ENCODE assay signal across 2 worm cellular contexts in the genomic region with DNA sequence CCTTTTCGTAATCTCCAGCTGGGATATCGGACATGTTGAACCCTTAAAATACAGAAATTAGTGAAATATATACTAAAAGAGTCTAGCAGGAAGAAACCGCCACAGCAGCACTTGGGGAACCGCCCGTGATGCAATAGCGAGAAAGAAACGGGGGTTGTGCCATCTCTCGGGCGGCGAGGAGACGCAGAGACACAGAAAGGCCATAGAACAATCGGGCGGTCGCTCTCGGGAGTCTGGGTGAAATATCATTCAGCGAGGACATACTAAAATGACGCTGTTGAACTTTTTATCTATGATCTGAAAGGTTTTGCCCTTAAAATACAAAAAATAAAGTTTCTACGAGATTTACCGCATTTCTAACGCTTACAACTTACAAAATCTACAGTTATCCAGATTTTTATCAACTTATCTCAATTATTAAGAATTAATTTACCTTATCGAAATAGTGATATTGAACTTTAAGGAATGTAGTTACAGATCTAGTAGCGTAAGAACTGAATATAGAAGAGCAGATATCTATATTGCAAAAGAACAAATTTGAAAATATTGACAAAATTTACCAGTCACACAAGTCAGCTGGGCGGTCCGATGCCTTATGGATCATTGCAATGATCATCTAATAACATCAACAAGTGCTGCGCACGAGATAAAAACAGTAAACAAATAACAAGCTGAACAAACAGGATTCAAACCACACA.
TF ChIP-seq lines count a peak whose summit lies in the region.

A gene (minus strand): TSS at position 605 of the 698 bp plus-strand sequence.

TF ChIP-seq in whole organism, L2 larva, 48 proteins besides CTCF, POLR2A, EP300 and RAD21 (continued from another document):
- peak; percentile 47 for TF ChIP-seq sem-4 (tag; optimal IDR thresholded peaks at IDR 0.05; lab: Kevin White, UChicago)
- TF ChIP-seq snpc-4 (tag; optimal IDR thresholded peaks at IDR 0.05; lab: Kevin White, UChicago) = no peak
- peak; percentile 59 to 87 for TF ChIP-seq lsy-2 (tag; optimal IDR thresholded peaks at IDR 0.05; lab: Kevin White, UChicago)
- TF ChIP-seq nhr-6 (tag; optimal IDR thresholded peaks at IDR 0.05; lab: Kevin White, UChicago) = peak; percentile 22
- no peak for TF ChIP-seq lin-39 (tag; optimal IDR thresholded peaks at IDR 0.05; lab: Kevin White, UChicago)
- TF ChIP-seq unc-55 (GFP tag; optimal IDR thresholded peaks at IDR 0.05; lab: Kevin White, UChicago) = peak; percentile 69
- TF ChIP-seq nhr-10 (tag; optimal IDR thresholded peaks at IDR 0.05; lab: Kevin White, UChicago) = no peak
- peak; percentile 95 for TF ChIP-seq nhr-129 (tag; optimal IDR thresholded peaks at IDR 0.05; lab: Kevin White, UChicago)
- TF ChIP-seq F13H6.1 (tag; optimal IDR thresholded peaks at IDR 0.05; lab: Kevin White, UChicago) = peak; percentile 62
- peak; percentile 71 for TF ChIP-seq ama-1 (optimal IDR thresholded peaks at IDR 0.05; lab: Kevin White, UChicago)

TF ChIP-seq in whole organism, L4 larva, 104 proteins besides CTCF, POLR2A, EP300 and RAD21 (continued from another document):
- TF ChIP-seq madf-9 (GFP tag; conservative IDR thresholded peaks at IDR 0.05; lab: Robert Waterston, UW) = peak; percentile 54; the same call in 1 of the 2 replicates
- TF ChIP-seq daf-16 (GFP tag; optimal IDR thresholded peaks at IDR 0.05; lab: Kevin White, UChicago) = no peak
- TF ChIP-seq daf-16 (tag; optimal IDR thresholded peaks at IDR 0.05; lab: Kevin White, UChicago) = peak; percentile 44
- no peak for TF ChIP-seq D1046.2 (GFP tag; IDR thresholded peaks at IDR 0.05; lab: Robert Waterston, UW)
- TF ChIP-seq unc-130 (GFP tag; optimal IDR thresholded peaks at IDR 0.05; lab: Kevin White, UChicago) = peak; percentile 43
- TF ChIP-seq dmd-6 (GFP tag; IDR thresholded peaks at IDR 0.05; lab: Robert Waterston, UW) = peak; percentile 63
- TF ChIP-seq snpc-1.2 (GFP tag; IDR thresholded peaks at IDR 0.05; lab: Robert Waterston, UW) = peak; percentile 82
- peak in 1 of 2 experiments; percentile 49; a peak in 1 of 4 replicates for TF ChIP-seq madf-5 (GFP tag; IDR thresholded peaks at IDR 0.05; lab: Robert Waterston, UW)
- TF ChIP-seq aha-1 (tag; lab: Kevin White, UChicago) = peak; percentile 92
- peak; percentile 76 for TF ChIP-seq nhr-10 (tag; optimal IDR thresholded peaks at IDR 0.05; lab: Kevin White, UChicago)
- TF ChIP-seq lir-3 (tag; optimal IDR thresholded peaks at IDR 0.05; lab: Kevin White, UChicago) = no peak
- peak; percentile 79 to 90 for TF ChIP-seq lsy-2 (tag; optimal IDR thresholded peaks at IDR 0.05; lab: Kevin White, UChicago)
- TF ChIP-seq zfp-2 (tag; optimal IDR thresholded peaks at IDR 0.05; lab: Kevin White, UChicago) = peak; percentile 11
- no peak for TF ChIP-seq daf-8 (GFP tag; IDR thresholded peaks at IDR 0.05; lab: Robert Waterston, UW)
- TF ChIP-seq hif-1 (tag; optimal IDR thresholded peaks at IDR 0.05; lab: Kevin White, UChicago) = no peak
- peak; percentile 85 for TF ChIP-seq hlh-11 (tag; optimal IDR thresholded peaks at IDR 0.05; lab: Kevin White, UChicago)
- TF ChIP-seq spr-1 (tag; optimal IDR thresholded peaks at IDR 0.05; lab: Kevin White, UChicago) = peak; percentile 15
- peak; percentile 28; the same call in 1 of the 2 replicates for TF ChIP-seq Y48G9A.11 (GFP tag; IDR thresholded peaks at IDR 0.05; lab: Robert Waterston, UW)
- TF ChIP-seq zip-11 (GFP tag; IDR thresholded peaks at IDR 0.05; lab: Robert Waterston, UW) = no peak
- TF ChIP-seq rbr-2 (tag; optimal IDR thresholded peaks at IDR 0.05; lab: Kevin White, UChicago) = peak; percentile 68
- TF ChIP-seq dmd-8 (GFP tag; IDR thresholded peaks at IDR 0.05; lab: Robert Waterston, UW) = 0 out of 2 replicates have a peak, but pooled peaks have one; percentile 54
- no peak for TF ChIP-seq lin-29 (GFP tag; IDR thresholded peaks at IDR 0.05; lab: Robert Waterston, UW)
- peak; percentile 76 for TF ChIP-seq mes-2 (tag; optimal IDR thresholded peaks at IDR 0.05; lab: Kevin White, UChicago; ENCODE audit: poor library complexity, severe bottlenecking)
- TF ChIP-seq daf-19 (GFP tag; conservative IDR thresholded peaks at IDR 0.05; lab: Robert Waterston, UW) = peak; percentile 84; the same call in 1 of the 2 replicates
- TF ChIP-seq skn-1 (tag; optimal IDR thresholded peaks at IDR 0.05; lab: Kevin White, UChicago) = no peak
- TF ChIP-seq F37D6.2 (tag; optimal IDR thresholded peaks at IDR 0.05; lab: Kevin White, UChicago) = peak; percentile 1
- TF ChIP-seq pqm-1 (tag; optimal IDR thresholded peaks at IDR 0.05; lab: Kevin White, UChicago) = peak; percentile 5
- TF ChIP-seq nhr-77 (tag; optimal IDR thresholded peaks at IDR 0.05; lab: Kevin White, UChicago) = peak; percentile 42
- TF ChIP-seq lin-1 (GFP tag; IDR thresholded peaks at IDR 0.05; lab: Robert Waterston, UW) = peak; percentile 63; the same call in 1 of the 2 replicates
- peak; percentile 51; the same call in 1 of the 2 replicates for TF ChIP-seq hmg-1.1 (GFP tag; IDR thresholded peaks at IDR 0.05; lab: Robert Waterston, UW)
- TF ChIP-seq mep-1 (tag; optimal IDR thresholded peaks at IDR 0.05; lab: Kevin White, UChicago) = peak; percentile 80
- TF ChIP-seq nhr-11 (tag; optimal IDR thresholded peaks at IDR 0.05; lab: Kevin White, UChicago) = peak; percentile 52
- peak; percentile 73 for TF ChIP-seq T26A8.4 (GFP tag; IDR thresholded peaks at IDR 0.05; lab: Robert Waterston, UW)
- TF ChIP-seq nhr-237 (tag; optimal IDR thresholded peaks at IDR 0.05; lab: Kevin White, UChicago) = peak; percentile 21
- TF ChIP-seq F49E8.2 (tag; optimal IDR thresholded peaks at IDR 0.05; lab: Kevin White, UChicago; ENCODE audit: borderline replicate concordance) = peak; percentile 85
- TF ChIP-seq F44E2.7 (GFP tag; IDR thresholded peaks at IDR 0.05; lab: Robert Waterston, UW) = 0 out of 2 replicates have a peak, but pooled peaks have one; percentile 9
- peak; percentile 67 for TF ChIP-seq set-16 (GFP tag; IDR thresholded peaks at IDR 0.05; lab: Robert Waterston, UW)
- peak; percentile 79 for TF ChIP-seq lin-38 (GFP tag; IDR thresholded peaks at IDR 0.05; lab: Robert Waterston, UW)
- peak; percentile 17 for TF ChIP-seq dpl-1 (GFP tag; optimal IDR thresholded peaks at IDR 0.05; lab: Kevin White, UChicago)
- no peak for TF ChIP-seq spr-3 (GFP tag; optimal IDR thresholded peaks at IDR 0.05; lab: Kevin White, UChicago)
- peak; percentile 65; the same call in 1 of the 2 replicates for TF ChIP-seq pha-4 (GFP tag; IDR thresholded peaks at IDR 0.05; lab: Robert Waterston, UW)
- TF ChIP-seq pha-4 (tag; optimal IDR thresholded peaks at IDR 0.05; lab: Kevin White, UChicago) = no peak
- TF ChIP-seq saeg-2 (GFP tag; IDR thresholded peaks at IDR 0.05; lab: Robert Waterston, UW) = no peak
- peak; percentile 55 for TF ChIP-seq nhr-28 (tag; optimal IDR thresholded peaks at IDR 0.05; lab: Kevin White, UChicago)
- peak; percentile 45 for TF ChIP-seq mxl-3 (GFP tag; optimal IDR thresholded peaks at IDR 0.05; lab: Kevin White, UChicago)
- TF ChIP-seq dve-1 (tag; optimal IDR thresholded peaks at IDR 0.05; lab: Kevin White, UChicago; ENCODE audit: insufficient read depth) = peak; percentile 62
- no peak for TF ChIP-seq ceh-62 (tag; optimal IDR thresholded peaks at IDR 0.05; lab: Kevin White, UChicago)
- TF ChIP-seq lim-7 (GFP tag; IDR thresholded peaks at IDR 0.05; lab: Robert Waterston, UW) = peak; percentile 69
- no peak for TF ChIP-seq ztf-11 (tag; optimal IDR thresholded peaks at IDR 0.05; lab: Kevin White, UChicago)
- peak; percentile 71 for TF ChIP-seq arid-1 (GFP tag; conservative IDR thresholded peaks at IDR 0.05; lab: Robert Waterston, UW)
- peak; percentile 48 for TF ChIP-seq lin-15B (tag; optimal IDR thresholded peaks at IDR 0.05; lab: Kevin White, UChicago)
- no peak for TF ChIP-seq aly-2 (tag; optimal IDR thresholded peaks at IDR 0.05; lab: Kevin White, UChicago)
- TF ChIP-seq T20F7.1 (GFP tag; optimal IDR thresholded peaks at IDR 0.05; lab: Kevin White, UChicago) = peak; percentile 50
- TF ChIP-seq nhr-42 (GFP tag; IDR thresholded peaks at IDR 0.05; lab: Robert Waterston, UW) = no peak
- no peak for TF ChIP-seq unc-39 (tag; optimal IDR thresholded peaks at IDR 0.05; lab: Kevin White, UChicago)
- TF ChIP-seq Y105C5A.15 (GFP tag; IDR thresholded peaks at IDR 0.05; lab: Robert Waterston, UW) = peak; percentile 64
